Worm (Caenorhabditis elegans): Measurements from ENCODE around the gene bcat-1.

- TF ChIP-seq tbp1 (GFP tag; optimal IDR thresholded peaks at IDR 0.05) (peak; percentile 31), unc-62 (GFP tag; optimal IDR thresholded peaks at IDR 0.05) (no peak), Y56A3A.18 (GFP tag; IDR thresholded peaks at IDR 0.05) (0 out of 2 replicates have a peak, but pooled peaks have one; percentile 36), egrh-3 (GFP tag; IDR thresholded peaks at IDR 0.05) (no peak), F49E8.2 (tag; optimal IDR thresholded peaks at IDR 0.05; ENCODE audit: insufficient read depth) (no peak), sea-2 (GFP tag; IDR thresholded peaks at IDR 0.05) (no peak), die-1 (tag; optimal IDR thresholded peaks at IDR 0.05) (no peak), hrde-1 (tag; optimal IDR thresholded peaks at IDR 0.05; ENCODE audit: borderline replicate concordance) (no peak)
These were observed 34.0 kb downstream of the bcat-1 start for ce11 chrX:12911235-12911634.

All from whole organism, young adult.